Fruit fly (Drosophila melanogaster): ENCODE measurements around the gene HP1b.

HP1b gene

dm6 chrX:9110155-9110909, 29.5 kb downstream of the HP1b start:
- no peak for TF ChIP-seq D1 (tag; optimal IDR thresholded peaks at IDR 0.05)
- no peak for TF ChIP-seq CG17806 (tag; optimal IDR thresholded peaks at IDR 0.05)

dm6 chrX:9117831-9118230, 37.0 kb downstream of the HP1b start:
- TF ChIP-seq CG32121 (GFP tag; IDR thresholded peaks at IDR 0.05) (no peak), CG12605 (GFP tag; IDR thresholded peaks at IDR 0.05) (no peak), CG9948 (tag; optimal IDR thresholded peaks at IDR 0.05) (no peak), EcR (GFP tag; optimal IDR thresholded peaks at IDR 0.05) (no peak), CG34367 (tag; optimal IDR thresholded peaks at IDR 0.05) (no peak), CG15710 (tag; optimal IDR thresholded peaks at IDR 0.05) (no peak), Pif1A (GFP tag; optimal IDR thresholded peaks at IDR 0.05) (no peak), CG10348 (GFP tag; IDR thresholded peaks at IDR 0.05) (no peak), D1 (tag; optimal IDR thresholded peaks at IDR 0.05) (no peak), gl (tag; optimal IDR thresholded peaks at IDR 0.05) (no peak), CG4496 (GFP tag; IDR thresholded peaks at IDR 0.05) (no peak)

- peak; percentile 18 for TF ChIP-seq CG17806 (tag; optimal IDR thresholded peaks at IDR 0.05)
- peak; percentile 46; the same call in 1 of the 3 replicates for TF ChIP-seq fd96Ca (GFP tag; IDR thresholded peaks at IDR 0.05)
- 0 out of 3 replicates have a peak, but pooled peaks have one; percentile 38 for TF ChIP-seq CG4496 (GFP tag; IDR thresholded peaks at IDR 0.05)
- TF ChIP-seq CG9948 (tag; optimal IDR thresholded peaks at IDR 0.05), result no peak
- TF ChIP-seq CG13204 (GFP tag; optimal IDR thresholded peaks at IDR 0.05), result no peak
- peak; percentile 63 for TF ChIP-seq CG14655 (GFP tag; optimal IDR thresholded peaks at IDR 0.05)
- peak; percentile 47 for TF ChIP-seq CG8159 (tag; optimal IDR thresholded peaks at IDR 0.05)
- peak; percentile 45 for TF ChIP-seq CG8301 (tag; optimal IDR thresholded peaks at IDR 0.05)
These were observed 38.2 kb downstream of the HP1b start for dm6 chrX:9118961-9119633.

- TF ChIP-seq Snoo (tag; optimal IDR thresholded peaks at IDR 0.05) (no peak), CG14655 (GFP tag; optimal IDR thresholded peaks at IDR 0.05) (peak; percentile 1)
These were observed 39.0 kb downstream of the HP1b start for dm6 chrX:9119671-9120364.

- no peak for TF ChIP-seq CG13204 (GFP tag; optimal IDR thresholded peaks at IDR 0.05)
- TF ChIP-seq fd96Ca (GFP tag; IDR thresholded peaks at IDR 0.05), result no peak
- no peak for TF ChIP-seq rn (GFP tag; IDR thresholded peaks at IDR 0.05)
- peak; percentile 29 for TF ChIP-seq CG17806 (tag; optimal IDR thresholded peaks at IDR 0.05)
- TF ChIP-seq Snoo (tag; optimal IDR thresholded peaks at IDR 0.05), result peak; percentile 35
- TF ChIP-seq CG12605 (GFP tag; IDR thresholded peaks at IDR 0.05), result no peak
- peak; percentile 28 for TF ChIP-seq Pif1A (GFP tag; optimal IDR thresholded peaks at IDR 0.05)
- peak; percentile 21 for TF ChIP-seq CG15710 (tag; optimal IDR thresholded peaks at IDR 0.05)
- TF ChIP-seq Pif1B (GFP tag; optimal IDR thresholded peaks at IDR 0.05), result peak; percentile 16
- TF ChIP-seq gl (tag; optimal IDR thresholded peaks at IDR 0.05), result no peak
- no peak for TF ChIP-seq EcR (GFP tag; optimal IDR thresholded peaks at IDR 0.05)
- TF ChIP-seq CG4496 (GFP tag; IDR thresholded peaks at IDR 0.05), result 0 out of 3 replicates have a peak, but pooled peaks have one; percentile 27
- TF ChIP-seq CG34367 (tag; optimal IDR thresholded peaks at IDR 0.05), result no peak
- peak; percentile 29; the same call in 1 of the 2 replicates for TF ChIP-seq CG32121 (GFP tag; IDR thresholded peaks at IDR 0.05)
- TF ChIP-seq CG8301 (tag; optimal IDR thresholded peaks at IDR 0.05), result peak; percentile 36
- TF ChIP-seq CG8159 (tag; optimal IDR thresholded peaks at IDR 0.05), result peak; percentile 53
- TF ChIP-seq CG14655 (GFP tag; optimal IDR thresholded peaks at IDR 0.05), result peak; percentile 39
- TF ChIP-seq Ets98B (GFP tag; IDR thresholded peaks at IDR 0.05), result no peak
- peak; percentile 34 for TF ChIP-seq CG9948 (tag; optimal IDR thresholded peaks at IDR 0.05)
- TF ChIP-seq CG10348 (GFP tag; IDR thresholded peaks at IDR 0.05), result no peak
- TF ChIP-seq D1 (tag; optimal IDR thresholded peaks at IDR 0.05), result no peak
These were observed 40.2 kb downstream of the HP1b start for dm6 chrX:9120828-9121754.

- TF ChIP-seq CG8159 (tag; optimal IDR thresholded peaks at IDR 0.05) (no peak), fd96Ca (GFP tag; IDR thresholded peaks at IDR 0.05) (0 out of 3 replicates have a peak, but pooled peaks have one; percentile 27), CG8301 (tag; optimal IDR thresholded peaks at IDR 0.05) (no peak), EcR (GFP tag; optimal IDR thresholded peaks at IDR 0.05) (no peak)
These were observed 41.6 kb downstream of the HP1b start for dm6 chrX:9122492-9122891.

All from whole organism, pupa.